Worm (Caenorhabditis elegans) whole organism, L1 larva: Measurements from ENCODE around the gene rps-4.

Experiments used
- C34B4.2 ChIP-seq: sonication (generic microtip); optimal IDR thresholded peaks from 2 replicates; lab custom pipeline; 2017; ENCODE audit warnings: mild to moderate bottlenecking, missing genetic modification characterization, missing compliant biosample characterization
- F16B12.6 ChIP-seq: fragments of 150-350 bp; optimal IDR thresholded peaks from 2 replicates; lab custom pipeline; 2014; ENCODE audit warnings: missing biosample characterization, missing genetic modification characterization
- Y116A8C.19 ChIP-seq: sonication (generic microtip); optimal IDR thresholded peaks from 2 replicates; lab custom pipeline; 2016; ENCODE audit warnings: missing compliant biosample characterization, missing genetic modification characterization, borderline replicate concordance
- ama-1 ChIP-seq: fragments of 150-350 bp; optimal IDR thresholded peaks from 2 replicates; lab custom pipeline; 2014
- blmp-1 ChIP-seq: fragments of 150-350 bp; optimal IDR thresholded peaks from 2 replicates; lab custom pipeline; 2014; ENCODE audit warnings: missing biosample characterization, missing genetic modification characterization
- ceh-63 ChIP-seq: fragments of 200-800 bp; sonication (Bioruptor generic); optimal IDR thresholded peaks from 2 replicates; lab custom pipeline; 2018; ENCODE audit warnings: mild to moderate bottlenecking, missing genetic modification characterization, missing compliant biosample characterization
- ceh-8 ChIP-seq: fragments of 200-800 bp; sonication (Bioruptor generic); optimal IDR thresholded peaks from 2 replicates; lab custom pipeline; 2018; ENCODE audit warnings: mild to moderate bottlenecking, missing genetic modification characterization, moderate library complexity, missing compliant biosample characterization
- ceh-82 ChIP-seq, 3 experiments: fragments of 150-350 bp in 1 of 3; sonication (generic microtip) in 2 of 3; optimal IDR thresholded peaks; 2 replicates each; lab custom pipeline; 2014 to 2017; ENCODE audit warnings: missing biosample characterization in 3 of 3, missing genetic modification characterization in 3 of 3
- ceh-88 ChIP-seq: fragments of 200-800 bp; sonication (Bioruptor generic); IDR thresholded peaks from 2 replicates; pipeline ENCODE4 v1.3.6; 2022; ENCODE audit warnings: missing genetic modification characterization, missing compliant biosample characterization
- ceh-90 ChIP-seq: sonication (generic microtip); optimal IDR thresholded peaks from 2 replicates; lab custom pipeline; 2016; ENCODE audit warnings: missing genetic modification characterization, missing compliant biosample characterization
- ces-1 ChIP-seq: fragments of 150-350 bp; optimal IDR thresholded peaks from 2 replicates; lab custom pipeline; 2014; ENCODE audit warnings: missing biosample characterization, missing genetic modification reagents, missing genetic modification characterization
- efl-1 ChIP-seq, 4 experiments: fragments of 150-350 bp; optimal IDR thresholded peaks in 3 of 4; peaks in 1 of 4; 1 replicate in 1 of 4; 2 replicates in 3 of 4; lab custom pipeline; 2014; ENCODE audit warnings: missing biosample characterization in 2 of 4, missing genetic modification characterization in 2 of 4, missing genetic modification reagents in 2 of 4
- egl-13 ChIP-seq: sonication (generic microtip); optimal IDR thresholded peaks from 2 replicates; lab custom pipeline; 2016; ENCODE audit warnings: missing genotype, missing genetic modification reagents, missing genetic modification characterization, missing compliant biosample characterization
- fkh-4 ChIP-seq: sonication (generic microtip); optimal IDR thresholded peaks from 2 replicates; lab custom pipeline; 2016; ENCODE audit warnings: missing compliant biosample characterization, missing genetic modification characterization, borderline replicate concordance
- fkh-8 ChIP-seq: sonication (generic microtip); optimal IDR thresholded peaks from 2 replicates; lab custom pipeline; 2016; ENCODE audit warnings: mild to moderate bottlenecking, missing genetic modification characterization, missing compliant biosample characterization
- hlh-17 ChIP-seq: fragments of 200-800 bp; sonication (Bioruptor generic); optimal IDR thresholded peaks from 2 replicates; lab custom pipeline; 2018; ENCODE audit warnings: missing genetic modification characterization, mild to moderate bottlenecking, missing compliant biosample characterization, moderate library complexity, borderline replicate concordance
- hlh-4 ChIP-seq: sonication (generic microtip); optimal IDR thresholded peaks from 2 replicates; lab custom pipeline; 2016; ENCODE audit warnings: mild to moderate bottlenecking, missing genetic modification characterization, missing compliant biosample characterization
- hpl-2 ChIP-seq: fragments of 150-350 bp; optimal IDR thresholded peaks from 2 replicates; lab custom pipeline; 2014; ENCODE audit warnings: missing biosample characterization, missing genetic modification reagents, missing genetic modification characterization
- irx-1 ChIP-seq: sonication (generic microtip); optimal IDR thresholded peaks from 2 replicates; lab custom pipeline; 2016; ENCODE audit warnings: missing genetic modification characterization, missing compliant biosample characterization
- isw-1 ChIP-seq: fragments of 200-800 bp; sonication (Bioruptor generic); IDR thresholded peaks from 2 replicates; pipeline ENCODE4 v1.3.6; 2022; ENCODE audit warnings: missing genetic modification characterization, missing compliant biosample characterization
- lin-13 ChIP-seq: fragments of 150-350 bp; optimal IDR thresholded peaks from 2 replicates; lab custom pipeline; 2014; ENCODE audit warnings: missing biosample characterization, missing genetic modification reagents, missing genetic modification characterization
- lin-14 ChIP-seq: fragments of 200-800 bp; sonication (Bioruptor generic); optimal IDR thresholded peaks from 2 replicates; lab custom pipeline; 2018; ENCODE audit warnings: mild to moderate bottlenecking, missing genetic modification characterization, moderate library complexity, missing compliant biosample characterization
- lin-15B ChIP-seq: fragments of 150-350 bp; sonication (generic microtip); optimal IDR thresholded peaks from 3 replicates; lab custom pipeline; 2014; ENCODE audit warnings: missing biosample characterization, missing genetic modification characterization
- lin-35 ChIP-seq, 2 experiments: fragments of 150-350 bp; optimal IDR thresholded peaks; 2 replicates each; lab custom pipeline; 2014; ENCODE audit warnings: missing biosample characterization in 2 of 2, missing genetic modification characterization in 2 of 2, missing genetic modification reagents in 2 of 2
- lin-39 ChIP-seq: fragments of 150-350 bp; optimal IDR thresholded peaks from 2 replicates; lab custom pipeline; 2014; ENCODE audit warnings: missing biosample characterization, missing genetic modification reagents, missing genetic modification characterization
- lir-3 ChIP-seq: sonication (generic microtip); optimal IDR thresholded peaks from 2 replicates; lab custom pipeline; 2016; ENCODE audit warnings: mild to moderate bottlenecking, missing genetic modification characterization, moderate library complexity, missing compliant biosample characterization; ENCODE audit not compliant: poor library complexity
- lsy-2 ChIP-seq, 2 experiments: fragments of 150-350 bp; optimal IDR thresholded peaks; 2 replicates each; lab custom pipeline; 2014; ENCODE audit warnings: missing biosample characterization in 2 of 2, missing genetic modification characterization in 2 of 2
- mab-9 ChIP-seq: fragments of 200-800 bp; sonication (Bioruptor generic); IDR thresholded peaks from 2 replicates; pipeline ENCODE4 v1.3.6; 2022; ENCODE audit warnings: missing genetic modification reagents, missing genetic modification characterization, missing compliant biosample characterization
- mef-2 ChIP-seq: fragments of 150-350 bp; optimal IDR thresholded peaks from 2 replicates; lab custom pipeline; 2014; ENCODE audit warnings: missing biosample characterization, missing genetic modification characterization
- mep-1 ChIP-seq: fragments of 150-350 bp; optimal IDR thresholded peaks from 2 replicates; lab custom pipeline; 2014; ENCODE audit warnings: missing biosample characterization, missing genetic modification characterization
- nhr-12 ChIP-seq: sonication (generic microtip); optimal IDR thresholded peaks from 2 replicates; lab custom pipeline; 2017; ENCODE audit warnings: missing biosample characterization, missing genetic modification characterization
- nhr-19 ChIP-seq: fragments of 200-800 bp; sonication (Bioruptor generic); conservative IDR thresholded peaks from 2 replicates; pipeline ENCODE4 v1.3.6; 2022; ENCODE audit warnings: missing genetic modification characterization, missing compliant biosample characterization
- nhr-20 ChIP-seq: sonication (generic microtip); optimal IDR thresholded peaks from 2 replicates; lab custom pipeline; 2016; ENCODE audit warnings: mild to moderate bottlenecking, missing genetic modification characterization, missing compliant biosample characterization
- nhr-237 ChIP-seq: fragments of 150-350 bp; optimal IDR thresholded peaks from 2 replicates; lab custom pipeline; 2014; ENCODE audit warnings: missing biosample characterization, missing genetic modification characterization
- nhr-28 ChIP-seq: fragments of 150-350 bp; optimal IDR thresholded peaks from 2 replicates; lab custom pipeline; 2014; ENCODE audit warnings: missing biosample characterization, missing genetic modification characterization
- nhr-47 ChIP-seq: sonication (generic microtip); optimal IDR thresholded peaks from 2 replicates; lab custom pipeline; 2016; ENCODE audit warnings: mild to moderate bottlenecking, missing genetic modification characterization, moderate library complexity, missing compliant biosample characterization
- nhr-71 ChIP-seq: sonication (generic microtip); optimal IDR thresholded peaks from 2 replicates; lab custom pipeline; 2016; ENCODE audit warnings: mild to moderate bottlenecking, missing genetic modification characterization, moderate library complexity, missing compliant biosample characterization
- nhr-76 ChIP-seq: sonication (generic microtip); optimal IDR thresholded peaks from 2 replicates; lab custom pipeline; 2017; ENCODE audit warnings: missing biosample characterization, missing genetic modification characterization
- nhr-77 ChIP-seq: fragments of 150-350 bp; optimal IDR thresholded peaks from 2 replicates; lab custom pipeline; 2014; ENCODE audit warnings: missing biosample characterization, missing genetic modification characterization
- nhr-85 ChIP-seq: sonication (generic microtip); peaks from one replicate; lab custom pipeline; 2016; ENCODE audit warnings: missing genetic modification characterization, inconsistent platforms, missing compliant biosample characterization
- pag-3 ChIP-seq: sonication (generic microtip); optimal IDR thresholded peaks from 2 replicates; lab custom pipeline; 2017; ENCODE audit warnings: missing genetic modification characterization, mild to moderate bottlenecking, missing compliant biosample characterization, antibody characterized with exemption, borderline replicate concordance; ENCODE audit not compliant: insufficient read depth
- skn-1 ChIP-seq: fragments of 150-350 bp; optimal IDR thresholded peaks from 2 replicates; lab custom pipeline; 2014; ENCODE audit warnings: missing biosample characterization, missing genetic modification characterization
- snu-23 ChIP-seq: sonication (generic microtip); optimal IDR thresholded peaks from 2 replicates; lab custom pipeline; 2016; ENCODE audit warnings: missing genetic modification characterization, missing compliant biosample characterization
- sox-4 ChIP-seq: sonication (generic microtip); optimal IDR thresholded peaks from 2 replicates; lab custom pipeline; 2016; ENCODE audit warnings: missing genetic modification characterization, missing compliant biosample characterization
- tbx-2 ChIP-seq: sonication (generic microtip); optimal IDR thresholded peaks from 2 replicates; lab custom pipeline; 2016; ENCODE audit warnings: missing genetic modification characterization, missing compliant biosample characterization
- unc-130 ChIP-seq: fragments of 150-350 bp; optimal IDR thresholded peaks from 2 replicates; lab custom pipeline; 2017; ENCODE audit warnings: missing biosample characterization, missing genetic modification characterization, inconsistent platforms
- unc-30 ChIP-seq: sonication (generic microtip); optimal IDR thresholded peaks from 2 replicates; lab custom pipeline; 2017; ENCODE audit warnings: missing biosample characterization, missing genetic modification characterization
- unc-62 ChIP-seq: fragments of 150-350 bp; optimal IDR thresholded peaks from 2 replicates; lab custom pipeline; 2014; ENCODE audit warnings: missing biosample characterization, missing genetic modification reagents, missing genetic modification characterization
- unc-98 ChIP-seq: fragments of 200-800 bp; sonication (Bioruptor generic); IDR thresholded peaks from 2 replicates; pipeline ENCODE4 v1.3.6; 2022; ENCODE audit warnings: missing genetic modification characterization, missing compliant biosample characterization
- vab-15 ChIP-seq: sonication (generic microtip); optimal IDR thresholded peaks from 2 replicates; lab custom pipeline; 2017; ENCODE audit warnings: missing genotype, mild to moderate bottlenecking, missing genetic modification characterization, missing compliant biosample characterization
- xbp-1 ChIP-seq: sonication (generic microtip); optimal IDR thresholded peaks from 2 replicates; lab custom pipeline; 2016; ENCODE audit warnings: missing genetic modification characterization, missing compliant biosample characterization
- zag-1 ChIP-seq: fragments of 150-350 bp; optimal IDR thresholded peaks from 2 replicates; lab custom pipeline; 2014; ENCODE audit warnings: missing biosample characterization, missing genetic modification characterization
- ztf-11 ChIP-seq, 2 experiments: sonication (generic microtip); optimal IDR thresholded peaks; 2 replicates each; lab custom pipeline; 2016 to 2017; ENCODE audit warnings: missing genetic modification characterization in 2 of 2, missing biosample characterization in 1 of 2, missing compliant biosample characterization in 1 of 2
- ztf-4 ChIP-seq: fragments of 150-350 bp; optimal IDR thresholded peaks from 2 replicates; lab custom pipeline; 2014; ENCODE audit warnings: missing biosample characterization, missing genetic modification characterization

Gene rps-4

DNA sequence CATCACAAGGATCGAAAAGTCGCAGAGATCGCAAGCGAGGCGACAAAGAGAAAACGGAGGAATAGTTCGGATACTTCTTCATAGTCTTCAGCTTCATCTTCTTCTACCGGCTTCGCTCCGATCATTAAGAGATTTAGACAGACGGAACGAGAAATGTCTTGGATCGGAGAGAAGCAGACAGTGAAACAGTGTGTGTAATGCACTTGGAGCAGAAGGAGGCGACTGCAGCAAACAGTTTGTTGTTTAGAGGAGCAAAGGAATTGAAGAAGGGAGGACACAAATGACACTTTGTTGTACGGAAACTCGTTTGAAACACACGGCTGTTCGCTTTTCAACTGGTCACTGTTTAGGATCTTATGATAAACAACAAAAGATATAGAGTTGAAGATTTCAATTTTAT is 14.9 kb upstream of the rps-4 start:
- TF ChIP-seq hlh-4 (tag; lab: Kevin White, UChicago) (no peak), hpl-2 (GFP tag; lab: Kevin White, UChicago) (no peak), skn-1 (tag; lab: Kevin White, UChicago) (peak; percentile 3), lin-15B (tag; lab: Kevin White, UChicago) (no peak), nhr-77 (tag; lab: Kevin White, UChicago) (peak; percentile 12), nhr-76 (no peak), mep-1 (tag; lab: Kevin White, UChicago) (no peak), nhr-28 (tag; lab: Kevin White, UChicago) (no peak), lin-14 (peak; percentile 65), egl-13 (no peak), lsy-2 (tag; optimal IDR thresholded peaks at IDR 0.05; lab: Kevin White, UChicago) (peak in 1 of 2 experiments; percentile 22), isw-1 (no peak), ces-1 (GFP tag; lab: Kevin White, UChicago) (no peak), C34B4.2 (no peak), tbx-2 (tag; lab: Kevin White, UChicago) (peak; percentile 15), zag-1 (tag; lab: Kevin White, UChicago) (no peak), lir-3 (peak; percentile 13), nhr-71 (peak; percentile 52), vab-15 (no peak), nhr-237 (tag; lab: Kevin White, UChicago) (no peak), nhr-19 (GFP tag; lab: Robert Waterston, UW) (peak; percentile 39), ceh-82 (tag; optimal IDR thresholded peaks at IDR 0.05; lab: Kevin White, UChicago) (no peak), nhr-85 (tag; lab: Kevin White, UChicago) (no peak), ztf-11 (tag; optimal IDR thresholded peaks at IDR 0.05; lab: Kevin White, UChicago) (no peak), nhr-47 (no peak), mef-2 (tag; lab: Kevin White, UChicago) (no peak), lin-39 (tag; lab: Kevin White, UChicago) (no peak), fkh-8 (tag; lab: Kevin White, UChicago) (no peak), nhr-20 (peak; percentile 34), ceh-90 (tag; lab: Kevin White, UChicago) (no peak), ama-1 (no peak), pag-3 (tag; lab: Kevin White, UChicago) (no peak), nhr-12 (tag; lab: Kevin White, UChicago) (no peak), F16B12.6 (no peak), fkh-4 (tag; lab: Kevin White, UChicago) (no peak), lin-13 (no peak), sox-4 (tag; lab: Kevin White, UChicago) (no peak), ceh-63 (GFP tag; lab: Kevin White, UChicago) (no peak), unc-62 (no peak), unc-30 (tag; lab: Kevin White, UChicago) (no peak), hlh-17 (GFP tag; lab: Kevin White, UChicago) (no peak), efl-1 (optimal IDR thresholded peaks at IDR 0.05; lab: Kevin White, UChicago) (peak; percentile 7 to 24), efl-1 (GFP tag; optimal IDR thresholded peaks at IDR 0.05 in 1 of 2; lab: Kevin White, UChicago) (no peak), unc-98 (GFP tag; lab: Robert Waterston, UW) (no peak), snu-23 (GFP tag; lab: Kevin White, UChicago) (peak; percentile 28), xbp-1 (tag; lab: Kevin White, UChicago) (no peak), unc-130 (tag; lab: Kevin White, UChicago) (peak; percentile 13), ceh-88 (GFP tag; lab: Robert Waterston, UW) (no peak), mab-9 (no peak), irx-1 (tag; lab: Kevin White, UChicago) (no peak), ztf-4 (tag; lab: Kevin White, UChicago) (peak; percentile 11), Y116A8C.19 (tag; lab: Kevin White, UChicago) (no peak), blmp-1 (tag; lab: Kevin White, UChicago) (peak; percentile 13), ceh-8 (GFP tag; lab: Kevin White, UChicago) (no peak), lin-35 (GFP tag; optimal IDR thresholded peaks at IDR 0.05; lab: Kevin White, UChicago) (no peak)
